Fruit fly (Drosophila melanogaster) whole organism, pupa: ENCODE measurements around the gene Atac2.
A peak's percentile ranks its signal among the peaks of the same experiment; 100 is the strongest.

Source experiments
- CG10348 ChIP-seq: fragments of 200-800 bp; sonication (Bioruptor generic); IDR thresholded peaks from 2 replicates; pipeline ENCODE4 v1.3.6; 2022; ENCODE audit warnings: missing biosample characterization, missing genetic modification characterization
- CG12605 ChIP-seq: fragments of 200-800 bp; sonication (Bioruptor generic); IDR thresholded peaks from 2 replicates; pipeline ENCODE4 v1.3.6; 2022; ENCODE audit warnings: missing biosample characterization, missing genetic modification characterization
- CG13204 ChIP-seq: fragments of 200-800 bp; sonication (Bioruptor generic); optimal IDR thresholded peaks from 2 replicates; lab custom pipeline; 2018; ENCODE audit warnings: missing biosample characterization, mild to moderate bottlenecking, missing genetic modification characterization, moderate library complexity
- CG14655 ChIP-seq: fragments of 200-800 bp; sonication (Bioruptor generic); optimal IDR thresholded peaks from 3 replicates; lab custom pipeline; 2017; ENCODE audit warnings: mild to moderate bottlenecking, missing biosample characterization, missing genetic modification reagents, missing genetic modification characterization
- CG15710 ChIP-seq: fragments of 200-800 bp; sonication (Bioruptor generic); optimal IDR thresholded peaks from 2 replicates; lab custom pipeline; 2018; ENCODE audit warnings: missing biosample characterization, mild to moderate bottlenecking, missing genetic modification characterization, moderate library complexity
- CG17806 ChIP-seq: fragments of 200-800 bp; sonication (Bioruptor generic); optimal IDR thresholded peaks from 2 replicates; lab custom pipeline; 2018; ENCODE audit warnings: missing biosample characterization, mild to moderate bottlenecking, missing genetic modification characterization, moderate library complexity
- CG32121 ChIP-seq: fragments of 200-800 bp; sonication (Bioruptor generic); IDR thresholded peaks from 2 replicates; pipeline ENCODE4 v1.3.6; 2022; ENCODE audit warnings: missing biosample characterization, missing genetic modification characterization
- CG34367 ChIP-seq: fragments of 200-800 bp; sonication (Bioruptor generic); optimal IDR thresholded peaks from 2 replicates; lab custom pipeline; 2018; ENCODE audit warnings: missing biosample characterization, mild to moderate bottlenecking, missing genetic modification characterization
- CG4496 ChIP-seq: fragments of 200-800 bp; sonication (Bioruptor generic); IDR thresholded peaks from 3 replicates; pipeline ENCODE4 v1.3.6; 2022; ENCODE audit warnings: missing biosample characterization, missing genetic modification characterization
- CG8159 ChIP-seq: fragments of 200-800 bp; sonication (Bioruptor generic); optimal IDR thresholded peaks from 3 replicates; lab custom pipeline; 2018; ENCODE audit warnings: missing biosample characterization, mild to moderate bottlenecking, missing genetic modification characterization, moderate library complexity
- CG8301 ChIP-seq: fragments of 200-800 bp; sonication (Bioruptor generic); optimal IDR thresholded peaks from 2 replicates; lab custom pipeline; 2018; ENCODE audit warnings: missing biosample characterization, mild to moderate bottlenecking, missing genetic modification characterization
- CG9948 ChIP-seq: fragments of 200-800 bp; sonication (Bioruptor generic); optimal IDR thresholded peaks from 2 replicates; lab custom pipeline; 2018; ENCODE audit warnings: missing biosample characterization, mild to moderate bottlenecking, missing genetic modification characterization, moderate library complexity
- D1 ChIP-seq: fragments of 200-800 bp; sonication (Bioruptor generic); optimal IDR thresholded peaks from 2 replicates; lab custom pipeline; 2018; ENCODE audit warnings: missing biosample characterization, mild to moderate bottlenecking, missing genetic modification characterization, moderate library complexity
- EcR ChIP-seq: fragments of 200-800 bp; sonication (Bioruptor generic); optimal IDR thresholded peaks from 3 replicates; lab custom pipeline; 2019; ENCODE audit warnings: missing biosample characterization, missing genetic modification characterization, mild to moderate bottlenecking, moderate library complexity, missing genetic modification reagents
- Ets98B ChIP-seq: fragments of 200-800 bp; sonication (Bioruptor generic); IDR thresholded peaks from 2 replicates; pipeline ENCODE4 v1.3.6; 2022; ENCODE audit warnings: missing biosample characterization, missing genetic modification characterization
- Pif1A ChIP-seq: fragments of 200-800 bp; sonication (Bioruptor generic); optimal IDR thresholded peaks from 3 replicates; lab custom pipeline; 2016; ENCODE audit warnings: missing biosample characterization, missing genetic modification characterization
- Pif1B ChIP-seq: fragments of 200-800 bp; sonication (Bioruptor generic); optimal IDR thresholded peaks from 3 replicates; lab custom pipeline; 2016; ENCODE audit warnings: missing biosample characterization, missing genetic modification characterization
- Snoo ChIP-seq: fragments of 200-800 bp; sonication (Bioruptor generic); optimal IDR thresholded peaks from 3 replicates; lab custom pipeline; 2017; ENCODE audit warnings: missing biosample characterization, mild to moderate bottlenecking, missing genetic modification characterization, inconsistent platforms
- fd96Ca ChIP-seq: fragments of 200-800 bp; sonication (Bioruptor generic); IDR thresholded peaks from 3 replicates; pipeline ENCODE4 v1.3.6; 2022; ENCODE audit warnings: missing biosample characterization, missing genetic modification characterization
- gl ChIP-seq: fragments of 200-800 bp; sonication (Bioruptor generic); optimal IDR thresholded peaks from 2 replicates; lab custom pipeline; 2018; ENCODE audit warnings: missing biosample characterization, mild to moderate bottlenecking, missing genetic modification characterization
- rn ChIP-seq: fragments of 200-800 bp; sonication (Bioruptor generic); IDR thresholded peaks from 2 replicates; pipeline ENCODE4 v1.3.6; 2022; ENCODE audit warnings: missing biosample characterization, missing genetic modification characterization

Atac2 gene

dm6 chr2L:18620153-18620552, 8.1 kb upstream of the Atac2 start:
- TF ChIP-seq CG8301 (tag; lab: Kevin White, UChicago) (no peak), fd96Ca (GFP tag; lab: Robert Waterston, UW) (no peak), CG12605 (GFP tag; lab: Robert Waterston, UW) (no peak), rn (GFP tag; lab: Robert Waterston, UW) (no peak), CG9948 (tag; lab: Kevin White, UChicago) (no peak), CG14655 (GFP tag; lab: Kevin White, UChicago) (no peak)

dm6 chr2L:18617003-18617402, 5.0 kb upstream of the Atac2 start, which contains the start of gene MESR3:
Gene MESR3, plus strand, starts transcription at chr2L:18617256.
- TF ChIP-seq CG10348 (no peak), gl (tag; lab: Kevin White, UChicago) (no peak), D1 (tag; lab: Kevin White, UChicago) (peak; percentile 83), CG12605 (GFP tag; lab: Robert Waterston, UW) (peak; percentile 72), EcR (GFP tag; lab: Kevin White, UChicago) (no peak), CG9948 (tag; lab: Kevin White, UChicago) (peak; percentile 53), CG34367 (tag; lab: Kevin White, UChicago) (peak; percentile 35), Snoo (tag; lab: Kevin White, UChicago) (peak; percentile 64), fd96Ca (GFP tag; lab: Robert Waterston, UW) (peak; percentile 63; the same call in 2 of the 3 replicates), CG15710 (tag; lab: Kevin White, UChicago) (peak; percentile 29), Pif1B (GFP tag; lab: Kevin White, UChicago) (no peak), CG14655 (GFP tag; lab: Kevin White, UChicago) (no peak), CG32121 (peak; percentile 82), CG13204 (GFP tag; lab: Kevin White, UChicago) (no peak), CG8159 (tag; lab: Kevin White, UChicago) (peak; percentile 78), Ets98B (GFP tag; lab: Robert Waterston, UW) (peak; percentile 86), CG8301 (tag; lab: Kevin White, UChicago) (peak; percentile 71), Pif1A (GFP tag; lab: Kevin White, UChicago) (no peak), CG17806 (tag; lab: Kevin White, UChicago) (peak; percentile 80), CG4496 (GFP tag; lab: Robert Waterston, UW) (peak; percentile 72), rn (GFP tag; lab: Robert Waterston, UW) (0 out of 2 replicates have a peak, but pooled peaks have one; percentile 10)

DNA sequence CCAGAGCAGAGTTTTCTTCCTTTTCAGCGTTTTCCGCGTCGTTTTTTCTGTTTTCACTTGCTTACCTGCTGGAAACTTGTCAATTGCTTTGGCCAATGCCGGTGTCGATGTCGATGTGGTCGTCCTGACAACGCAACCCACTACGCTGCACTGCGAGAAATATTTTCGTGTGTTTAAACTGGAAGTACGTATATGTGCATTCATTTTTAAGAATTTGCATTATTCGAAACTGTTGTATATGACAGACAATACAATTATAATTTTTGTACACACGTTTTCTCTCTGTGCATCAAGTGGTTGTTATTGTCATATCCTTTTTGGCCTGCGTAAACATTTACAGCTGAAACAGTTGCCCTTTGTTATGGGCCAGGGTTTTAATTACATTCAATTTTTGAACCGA, 4.0 kb upstream of the Atac2 start, which contains the start of gene IFT46:
Gene IFT46 (minus strand): TSS at position 88 of the 400 bp plus-strand sequence.
- TF ChIP-seq CG17806 (tag; lab: Kevin White, UChicago), result peak; percentile 23
- no peak for TF ChIP-seq CG8159 (tag; lab: Kevin White, UChicago)
- TF ChIP-seq CG8301 (tag; lab: Kevin White, UChicago), result no peak
- no peak for TF ChIP-seq Pif1A (GFP tag; lab: Kevin White, UChicago)

- TF ChIP-seq EcR (GFP tag; lab: Kevin White, UChicago) (no peak), CG34367 (tag; lab: Kevin White, UChicago) (no peak), CG8159 (tag; lab: Kevin White, UChicago) (no peak), CG9948 (tag; lab: Kevin White, UChicago) (no peak), rn (GFP tag; lab: Robert Waterston, UW) (no peak), CG15710 (tag; lab: Kevin White, UChicago) (no peak)
Observed at dm6 chr2L:18606642-18607041, 5.4 kb downstream of the Atac2 start, which contains the start of gene CG10333. Gene CG10333, plus strand, starts transcription at chr2L:18606832.

DNA sequence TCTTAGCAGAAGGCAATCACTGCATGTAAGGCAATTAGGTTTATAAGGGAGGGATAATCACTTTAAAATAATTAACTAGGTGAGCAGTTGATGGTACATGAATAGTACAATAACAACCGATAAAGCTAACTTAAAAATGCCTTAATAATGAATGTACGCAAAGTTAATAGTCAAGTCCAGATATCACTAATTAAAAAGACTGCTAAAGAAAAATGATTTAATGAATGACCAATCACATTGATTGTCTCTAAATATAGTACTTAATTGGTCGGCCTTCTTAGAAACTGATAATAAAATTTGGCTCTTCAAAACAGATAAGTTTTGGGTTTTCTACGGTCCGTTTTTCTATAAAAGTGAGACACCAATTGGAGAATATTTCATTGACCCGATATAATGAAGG, 6.5 kb downstream of the Atac2 start, which contains the start of gene CG31789:
Gene CG31789 (plus strand): TSS at position 380 of the 400 bp plus-strand sequence.
- no peak for TF ChIP-seq CG13204 (GFP tag; lab: Kevin White, UChicago)

- TF ChIP-seq CG4496 (GFP tag; lab: Robert Waterston, UW), result peak; percentile 98
- peak; percentile 97 for TF ChIP-seq CG9948 (tag; lab: Kevin White, UChicago)
- TF ChIP-seq CG13204 (GFP tag; lab: Kevin White, UChicago), result no peak
- peak; percentile 0 for TF ChIP-seq EcR (GFP tag; lab: Kevin White, UChicago)
- TF ChIP-seq CG34367 (tag; lab: Kevin White, UChicago), result peak; percentile 96
- peak; percentile 90 for TF ChIP-seq CG10348
- TF ChIP-seq gl (tag; lab: Kevin White, UChicago), result peak; percentile 94
- peak; percentile 98 for TF ChIP-seq CG8301 (tag; lab: Kevin White, UChicago)
- peak; percentile 98 for TF ChIP-seq Snoo (tag; lab: Kevin White, UChicago)
- peak; percentile 98 for TF ChIP-seq CG17806 (tag; lab: Kevin White, UChicago)
- TF ChIP-seq CG15710 (tag; lab: Kevin White, UChicago), result peak; percentile 98
- TF ChIP-seq fd96Ca (GFP tag; lab: Robert Waterston, UW), result peak; percentile 98
- TF ChIP-seq Pif1A (GFP tag; lab: Kevin White, UChicago), result peak; percentile 99
- peak; percentile 90 for TF ChIP-seq rn (GFP tag; lab: Robert Waterston, UW)
- peak; percentile 93 for TF ChIP-seq D1 (tag; lab: Kevin White, UChicago)
- TF ChIP-seq CG14655 (GFP tag; lab: Kevin White, UChicago), result peak; percentile 97
- peak; percentile 98 for TF ChIP-seq CG8159 (tag; lab: Kevin White, UChicago)
- TF ChIP-seq CG12605 (GFP tag; lab: Robert Waterston, UW), result peak; percentile 92
- peak; percentile 98 for TF ChIP-seq Pif1B (GFP tag; lab: Kevin White, UChicago)
- peak; percentile 97 for TF ChIP-seq Ets98B (GFP tag; lab: Robert Waterston, UW)
- TF ChIP-seq CG32121, result peak; percentile 98
Observed at dm6 chr2L:18604986-18605385, 7.1 kb downstream of the Atac2 start, which contains the start of gene CG10413. Gene CG10413, minus strand, starts transcription at chr2L:18605249.
